Worm (Caenorhabditis elegans) whole organism, midembryonic: ENCODE results near the gene Y38H8A.1.
"Not testable (repeated sequence)": the region's sequence is repeated elsewhere in the genome, so short reads cannot be mapped to it uniquely, and the experiment has no call there.

ENCODE experiments used
- T22C8.4 ChIP-seq: fragments of 200-800 bp; sonication (Bioruptor generic); IDR thresholded peaks from 2 replicates; pipeline ENCODE4 v1.3.6; 2022; ENCODE audit warnings: missing genetic modification characterization, missing compliant biosample characterization
- cog-1 ChIP-seq: sonication (generic microtip); optimal IDR thresholded peaks from 2 replicates; lab custom pipeline; 2016; ENCODE audit warnings: missing genetic modification characterization, missing compliant biosample characterization
- flt-1 ChIP-seq: fragments of 200-800 bp; sonication (Bioruptor generic); IDR thresholded peaks from 2 replicates; pipeline ENCODE4 v1.3.6; 2022; ENCODE audit warnings: missing genetic modification characterization, missing compliant biosample characterization
- klf-2 ChIP-seq: fragments of 200-800 bp; sonication (Bioruptor generic); conservative IDR thresholded peaks from 2 replicates; pipeline ENCODE4 v1.3.6; 2022; ENCODE audit warnings: missing genetic modification reagents, missing genetic modification characterization, missing compliant biosample characterization
- med-1 ChIP-seq: sonication (generic microtip); optimal IDR thresholded peaks from 2 replicates; lab custom pipeline; 2017; ENCODE audit warnings: missing genetic modification characterization, mild to moderate bottlenecking, missing compliant biosample characterization, antibody characterized with exemption, missing genetic modification reagents; ENCODE audit not compliant: insufficient read depth
- ref-1 ChIP-seq: fragments of 200-800 bp; sonication (Bioruptor generic); conservative IDR thresholded peaks from 2 replicates; pipeline ENCODE4 v1.3.6; 2022; ENCODE audit warnings: missing genetic modification reagents, missing genetic modification characterization, missing compliant biosample characterization
- tab-1 ChIP-seq: fragments of 200-800 bp; sonication (Bioruptor generic); IDR thresholded peaks from 2 replicates; pipeline ENCODE4 v1.3.6; 2022; ENCODE audit warnings: missing genetic modification characterization, missing compliant biosample characterization
- ztf-23 ChIP-seq: fragments of 200-800 bp; sonication (Bioruptor generic); IDR thresholded peaks from 2 replicates; pipeline ENCODE4 v1.3.6; 2022; ENCODE audit warnings: missing genetic modification reagents, missing genetic modification characterization, missing compliant biosample characterization
- ztf-29 ChIP-seq: fragments of 200-800 bp; sonication (Bioruptor generic); IDR thresholded peaks from 2 replicates; pipeline ENCODE4 v1.3.6; 2022; ENCODE audit warnings: missing genetic modification reagents, missing genetic modification characterization, missing compliant biosample characterization

The Y38H8A.1 gene

DNA sequence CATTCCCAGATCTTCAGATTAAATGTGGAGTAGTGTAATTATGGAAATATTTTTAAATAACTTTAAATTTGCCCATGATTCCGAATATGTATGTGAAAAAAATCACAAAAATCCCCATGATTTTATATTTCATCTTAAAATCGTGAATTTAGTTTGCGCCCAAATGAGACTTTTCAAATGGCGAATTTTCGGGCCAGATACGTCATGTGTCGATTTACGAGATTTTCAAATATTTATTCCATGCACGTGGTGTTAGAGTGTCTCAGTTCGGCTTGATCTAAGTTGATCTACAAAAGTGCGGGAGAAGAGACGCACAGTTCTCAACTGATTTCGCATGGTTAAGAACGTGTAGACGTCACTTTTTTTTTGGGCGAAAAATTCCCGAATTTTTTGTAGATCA is at the start of gene Y38H8A.1:
Y38H8A.1 (plus strand) TSS at position 301 of the 400 bp plus-strand sequence.
- TF ChIP-seq med-1 (GFP tag; lab: Kevin White, UChicago) (no peak), ztf-29 (GFP tag; lab: Robert Waterston, UW) (no peak), ztf-23 (no peak), flt-1 (GFP tag; lab: Robert Waterston, UW) (no peak), ref-1 (no peak), tab-1 (no peak), klf-2 (GFP tag; lab: Robert Waterston, UW) (no peak), cog-1 (tag; lab: Kevin White, UChicago) (no peak), T22C8.4 (GFP tag; lab: Robert Waterston, UW) (no peak)

DNA sequence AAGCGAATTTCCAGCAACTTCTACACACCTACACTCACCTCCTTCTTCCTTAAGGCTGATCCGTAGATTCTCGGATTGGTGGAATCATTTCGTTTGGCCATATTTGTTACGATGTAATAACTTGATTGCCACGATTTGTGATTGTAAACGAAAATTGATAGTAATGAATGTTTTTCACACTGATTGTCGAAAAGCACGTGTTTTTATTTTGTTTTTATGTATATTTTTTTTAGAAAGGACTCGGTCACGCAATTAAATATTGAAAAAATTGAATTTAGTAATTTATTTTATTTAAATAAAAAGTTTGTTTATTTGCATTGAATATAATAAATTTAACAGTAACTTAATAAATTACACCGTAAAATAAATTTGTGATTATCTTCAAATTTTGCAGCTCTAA is 48.7 kb upstream of the Y38H8A.1 start, which contains the start of gene K09B11.5:
K09B11.5 (minus strand) TSS at position 101 of the 400 bp plus-strand sequence.
- TF ChIP-seq ref-1; ztf-23; flt-1 (GFP tag; lab: Robert Waterston, UW): not testable (repeated sequence)

- TF ChIP-seq ztf-29 (GFP tag; lab: Robert Waterston, UW) (no peak), cog-1 (tag; lab: Kevin White, UChicago) (no peak), flt-1 (GFP tag; lab: Robert Waterston, UW) (no peak), klf-2 (GFP tag; lab: Robert Waterston, UW) (no peak), ztf-23 (no peak)
These were observed 37.3 kb upstream of the Y38H8A.1 start, which contains the start of gene mam-3 for ce11 chrIV:13445275-13445674. mam-3 (minus strand) TSS chrIV:13445375.

DNA sequence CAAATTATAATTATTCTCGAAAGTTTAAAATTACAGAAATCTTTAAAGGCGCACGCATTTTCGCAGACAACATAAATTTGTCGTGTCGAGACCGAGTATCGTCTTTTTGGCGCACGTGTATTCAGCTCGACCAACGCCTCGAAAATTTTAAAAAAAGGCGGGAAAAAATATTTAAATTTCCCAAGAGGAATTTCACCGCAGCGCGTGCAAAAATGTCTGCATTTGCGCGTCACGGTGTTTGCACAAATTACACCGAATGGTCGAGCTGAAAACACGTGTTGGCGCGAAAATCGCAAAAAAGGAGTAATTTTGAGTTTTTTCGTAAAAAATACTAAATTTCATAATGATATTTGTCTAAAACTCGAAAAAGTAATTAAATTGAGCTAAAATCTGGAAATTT is 31.8 kb upstream of the Y38H8A.1 start:
- TF ChIP-seq klf-2 (GFP tag; lab: Robert Waterston, UW) (no peak), cog-1 (tag; lab: Kevin White, UChicago) (no peak), ztf-29 (GFP tag; lab: Robert Waterston, UW) (no peak), ref-1 (no peak), med-1 (GFP tag; lab: Kevin White, UChicago) (no peak), tab-1 (no peak), flt-1 (GFP tag; lab: Robert Waterston, UW) (no peak), ztf-23 (no peak), T22C8.4 (GFP tag; lab: Robert Waterston, UW) (no peak)

ce11 chrIV:13453509-13453908 is 29.1 kb upstream of the Y38H8A.1 start:
- TF ChIP-seq ref-1 (no peak), tab-1 (no peak), cog-1 (tag; lab: Kevin White, UChicago) (no peak)

- TF ChIP-seq T22C8.4 (GFP tag; lab: Robert Waterston, UW) (no peak), cog-1 (tag; lab: Kevin White, UChicago) (no peak), flt-1 (GFP tag; lab: Robert Waterston, UW) (no peak), med-1 (GFP tag; lab: Kevin White, UChicago) (no peak), ref-1 (no peak), klf-2 (GFP tag; lab: Robert Waterston, UW) (no peak), tab-1 (no peak), ztf-29 (GFP tag; lab: Robert Waterston, UW) (no peak), ztf-23 (no peak)
These were observed 27.9 kb upstream of the Y38H8A.1 start, which contains the start of gene uso-1 for ce11 chrIV:13454698-13455097. uso-1 (minus strand) TSS chrIV:13454798.

- TF ChIP-seq med-1 (GFP tag; lab: Kevin White, UChicago); ref-1; cog-1 (tag; lab: Kevin White, UChicago): not testable (repeated sequence)
These were observed 27.4 kb upstream of the Y38H8A.1 start, which contains the start of gene Y38H8A.7 for ce11 chrIV:13455200-13455599. Y38H8A.7 (plus strand) TSS chrIV:13455500.

- TF ChIP-seq T22C8.4 (GFP tag; lab: Robert Waterston, UW) (no peak), cog-1 (tag; lab: Kevin White, UChicago) (no peak), ztf-29 (GFP tag; lab: Robert Waterston, UW) (no peak), ref-1 (no peak), tab-1 (no peak), flt-1 (GFP tag; lab: Robert Waterston, UW) (no peak), klf-2 (GFP tag; lab: Robert Waterston, UW) (no peak), ztf-23 (no peak), med-1 (GFP tag; lab: Kevin White, UChicago) (no peak)
These were observed 25.7 kb upstream of the Y38H8A.1 start for ce11 chrIV:13456893-13457292.

ce11 chrIV:13458237-13458636 is 24.3 kb upstream of the Y38H8A.1 start:
- TF ChIP-seq T22C8.4 (GFP tag; lab: Robert Waterston, UW), result no peak
- no peak for TF ChIP-seq klf-2 (GFP tag; lab: Robert Waterston, UW)
- TF ChIP-seq cog-1 (tag; lab: Kevin White, UChicago), result no peak
- no peak for TF ChIP-seq tab-1
- no peak for TF ChIP-seq ref-1
- no peak for TF ChIP-seq flt-1 (GFP tag; lab: Robert Waterston, UW)
- TF ChIP-seq ztf-29 (GFP tag; lab: Robert Waterston, UW), result no peak
- no peak for TF ChIP-seq med-1 (GFP tag; lab: Kevin White, UChicago)

- TF ChIP-seq ztf-29 (GFP tag; lab: Robert Waterston, UW), result no peak
- TF ChIP-seq ztf-23, result no peak
- TF ChIP-seq med-1 (GFP tag; lab: Kevin White, UChicago), result no peak
- TF ChIP-seq ref-1, result no peak
- no peak for TF ChIP-seq klf-2 (GFP tag; lab: Robert Waterston, UW)
- TF ChIP-seq tab-1, result no peak
- no peak for TF ChIP-seq T22C8.4 (GFP tag; lab: Robert Waterston, UW)
- TF ChIP-seq flt-1 (GFP tag; lab: Robert Waterston, UW), result no peak
- no peak for TF ChIP-seq cog-1 (tag; lab: Kevin White, UChicago)
These were observed 21.7 kb upstream of the Y38H8A.1 start, which contains the start of gene Y38H8A.12 for ce11 chrIV:13460876-13461275. Y38H8A.12 (minus strand) TSS chrIV:13460976.
